Worm (Caenorhabditis elegans) whole organism, L1 larva: ENCODE measurements around the gene unc-60.

Experiments
- C16A3.4 ChIP-seq: fragments of 150-350 bp; optimal IDR thresholded peaks from 2 replicates; lab custom pipeline; 2014; ENCODE audit warnings: missing biosample characterization, missing genetic modification characterization
- F16B12.6 ChIP-seq: fragments of 150-350 bp; optimal IDR thresholded peaks from 2 replicates; lab custom pipeline; 2014; ENCODE audit warnings: missing biosample characterization, missing genetic modification characterization
- ama-1 ChIP-seq: fragments of 150-350 bp; optimal IDR thresholded peaks from 2 replicates; lab custom pipeline; 2014
- blmp-1 ChIP-seq: fragments of 150-350 bp; optimal IDR thresholded peaks from 2 replicates; lab custom pipeline; 2014; ENCODE audit warnings: missing biosample characterization, missing genetic modification characterization
- lin-39 ChIP-seq: fragments of 150-350 bp; optimal IDR thresholded peaks from 2 replicates; lab custom pipeline; 2014; ENCODE audit warnings: missing biosample characterization, missing genetic modification reagents, missing genetic modification characterization
- mdl-1 ChIP-seq, 2 experiments: fragments of 150-350 bp; optimal IDR thresholded peaks; 2 replicates each; lab custom pipeline; 2014 to 2017; ENCODE audit warnings: missing biosample characterization in 2 of 2, missing genetic modification characterization in 2 of 2, inconsistent platforms in 1 of 2
- nhr-11 ChIP-seq: fragments of 150-350 bp; optimal IDR thresholded peaks from 2 replicates; lab custom pipeline; 2014; ENCODE audit warnings: missing biosample characterization, missing genetic modification characterization
- nhr-237 ChIP-seq: fragments of 150-350 bp; optimal IDR thresholded peaks from 2 replicates; lab custom pipeline; 2014; ENCODE audit warnings: missing biosample characterization, missing genetic modification characterization
- nhr-77 ChIP-seq: fragments of 150-350 bp; optimal IDR thresholded peaks from 2 replicates; lab custom pipeline; 2014; ENCODE audit warnings: missing biosample characterization, missing genetic modification characterization
- pag-3 ChIP-seq: sonication (generic microtip); optimal IDR thresholded peaks from 2 replicates; lab custom pipeline; 2017; ENCODE audit warnings: missing genetic modification characterization, mild to moderate bottlenecking, missing compliant biosample characterization, antibody characterized with exemption, borderline replicate concordance; ENCODE audit not compliant: insufficient read depth
- pqm-1 ChIP-seq: sonication (generic microtip); optimal IDR thresholded peaks from 3 replicates; lab custom pipeline; 2017; ENCODE audit warnings: missing biosample characterization, missing genetic modification characterization
- snpc-4 ChIP-seq: fragments of 150-350 bp; optimal IDR thresholded peaks from 2 replicates; lab custom pipeline; 2014; ENCODE audit warnings: missing biosample characterization, missing genetic modification characterization
- tbx-2 ChIP-seq: sonication (generic microtip); optimal IDR thresholded peaks from 2 replicates; lab custom pipeline; 2016; ENCODE audit warnings: missing genetic modification characterization, missing compliant biosample characterization

- TF ChIP-seq pag-3 (tag; lab: Kevin White, UChicago) (no peak), ama-1 (no peak), nhr-11 (no peak), pqm-1 (tag; lab: Kevin White, UChicago) (no peak), blmp-1 (tag; lab: Kevin White, UChicago) (peak; percentile 9), F16B12.6 (tag; lab: Kevin White, UChicago) (no peak), mdl-1 (tag; optimal IDR thresholded peaks at IDR 0.05; lab: Kevin White, UChicago) (no peak), nhr-77 (tag; lab: Kevin White, UChicago) (no peak), lin-39 (no peak), C16A3.4 (tag; lab: Kevin White, UChicago) (no peak), nhr-237 (tag; lab: Kevin White, UChicago) (no peak), snpc-4 (tag; lab: Kevin White, UChicago) (no peak), tbx-2 (tag; lab: Kevin White, UChicago) (no peak)
Measured at ce11 chrV:1450160-1450559, 24.7 kb upstream of the unc-60 start, which contains the start of gene cnc-2.
